Fruit fly (Drosophila melanogaster): ENCODE data around the gene Cpr35B.

Cpr35B gene

DNA sequence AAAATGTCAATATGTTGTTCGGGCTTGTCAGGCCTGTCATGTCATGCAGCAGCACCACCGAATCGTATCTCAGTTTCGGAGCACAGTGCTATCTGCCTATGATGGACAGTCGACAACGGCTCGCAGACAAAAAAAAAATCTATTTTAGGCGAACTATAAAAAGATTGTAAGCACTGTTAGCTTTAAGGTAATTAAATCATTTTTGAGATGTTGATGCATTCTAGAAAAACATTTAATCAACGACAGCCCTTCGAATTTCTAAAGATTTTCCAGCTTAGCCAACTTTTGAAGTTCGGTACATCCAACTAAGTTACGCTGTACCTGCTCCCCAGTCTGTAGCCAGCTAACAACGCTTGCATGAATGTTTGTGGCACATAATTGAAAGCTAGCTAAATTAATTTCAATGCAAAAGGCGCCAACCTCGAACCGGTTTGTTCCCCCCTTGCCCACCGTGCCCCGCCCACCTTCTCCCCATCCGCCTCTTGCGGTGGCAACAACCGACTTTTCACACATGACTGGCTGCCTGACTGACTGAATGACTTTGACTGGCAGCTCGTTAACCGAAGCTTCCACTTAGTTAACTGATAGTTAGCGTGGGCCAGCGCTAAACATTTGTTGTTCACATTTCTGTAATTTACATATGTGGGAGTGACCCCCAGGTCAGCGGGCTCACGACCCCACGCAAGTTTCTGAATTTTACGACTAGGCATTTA, 33.4 kb upstream of the Cpr35B start:
- peak; percentile 88 for TF ChIP-seq CG15336 (GFP tag; IDR thresholded peaks at IDR 0.05)
- no peak for TF ChIP-seq Ets21C (GFP tag; optimal IDR thresholded peaks at IDR 0.05)
- TF ChIP-seq CG8319 (GFP tag; optimal IDR thresholded peaks at IDR 0.05) = no peak
- no peak for TF ChIP-seq CG1621 (tag; optimal IDR thresholded peaks at IDR 0.05)
- no peak for TF ChIP-seq spab (GFP tag; optimal IDR thresholded peaks at IDR 0.05)
- TF ChIP-seq Eip75B (GFP tag; optimal IDR thresholded peaks at IDR 0.05) = peak; percentile 27
- TF ChIP-seq Hr38 (GFP tag; optimal IDR thresholded peaks at IDR 0.05) = no peak
- peak; percentile 51 for TF ChIP-seq CG3919 (GFP tag; optimal IDR thresholded peaks at IDR 0.05)
- TF ChIP-seq Met (GFP tag; optimal IDR thresholded peaks at IDR 0.05) = no peak
- no peak for TF ChIP-seq CG7368 (GFP tag; optimal IDR thresholded peaks at IDR 0.05)
- peak; percentile 13 for TF ChIP-seq CG6808 (GFP tag; optimal IDR thresholded peaks at IDR 0.05)
- TF ChIP-seq CG34406 (GFP tag; optimal IDR thresholded peaks at IDR 0.05) = no peak
- TF ChIP-seq Blimp-1 (GFP tag; optimal IDR thresholded peaks at IDR 0.05) = no peak
- TF ChIP-seq CG8632 (GFP tag; optimal IDR thresholded peaks at IDR 0.05) = no peak
- TF ChIP-seq net (GFP tag; optimal IDR thresholded peaks at IDR 0.05) = peak; percentile 41
- TF ChIP-seq ss (GFP tag; optimal IDR thresholded peaks at IDR 0.05) = peak; percentile 57 to 73
- TF ChIP-seq Hr4 (GFP tag; optimal IDR thresholded peaks at IDR 0.05) = peak; percentile 87
- TF ChIP-seq CG3032 (tag; optimal IDR thresholded peaks at IDR 0.05) = no peak
- peak; percentile 28; the same call in 1 of the 2 replicates for TF ChIP-seq CG11294 (GFP tag; IDR thresholded peaks at IDR 0.05)
- peak; percentile 52 for TF ChIP-seq OdsH (GFP tag; optimal IDR thresholded peaks at IDR 0.05)
- TF ChIP-seq CG11762 (GFP tag; optimal IDR thresholded peaks at IDR 0.05; ENCODE audit: insufficient read depth) = no peak
- no peak for TF ChIP-seq esn (GFP tag; optimal IDR thresholded peaks at IDR 0.05)
- no peak for TF ChIP-seq fkh (GFP tag; optimal IDR thresholded peaks at IDR 0.05)
- TF ChIP-seq CG16779 (tag; optimal IDR thresholded peaks at IDR 0.05) = no peak
- peak; percentile 75 for TF ChIP-seq CG4318 (GFP tag; optimal IDR thresholded peaks at IDR 0.05)
- TF ChIP-seq CG11902 (GFP tag; optimal IDR thresholded peaks at IDR 0.05) = no peak
- TF ChIP-seq vri (GFP tag; optimal IDR thresholded peaks at IDR 0.05) = no peak
- TF ChIP-seq Ets96B (tag; optimal IDR thresholded peaks at IDR 0.05) = peak; percentile 52
- peak; percentile 52 for TF ChIP-seq acj6 (GFP tag; optimal IDR thresholded peaks at IDR 0.05)
- TF ChIP-seq dac (GFP tag; optimal IDR thresholded peaks at IDR 0.05) = peak; percentile 73
- peak; percentile 20 for TF ChIP-seq CG9139 (GFP tag; optimal IDR thresholded peaks at IDR 0.05)
- peak; percentile 46 for TF ChIP-seq dsx (GFP tag; optimal IDR thresholded peaks at IDR 0.05; ENCODE audit: poor library complexity, severe bottlenecking)
- peak; percentile 53 for TF ChIP-seq CG6276 (GFP tag; optimal IDR thresholded peaks at IDR 0.05)
- TF ChIP-seq svp (GFP tag) = peak; percentile 59
- peak; percentile 21; the same call in 1 of the 2 replicates for TF ChIP-seq Gug (GFP tag; IDR thresholded peaks at IDR 0.05)
- peak; percentile 39 for TF ChIP-seq CG6792 (GFP tag; optimal IDR thresholded peaks at IDR 0.05)
- TF ChIP-seq lz (GFP tag; optimal IDR thresholded peaks at IDR 0.05) = peak; percentile 32
- no peak for TF ChIP-seq Smox (GFP tag; optimal IDR thresholded peaks at IDR 0.05)
- peak; percentile 13 for TF ChIP-seq Sox14 (GFP tag; optimal IDR thresholded peaks at IDR 0.05)
- TF ChIP-seq achi (GFP tag; optimal IDR thresholded peaks at IDR 0.05) = peak; percentile 57
- TF ChIP-seq CG8119 (GFP tag; IDR thresholded peaks at IDR 0.05) = peak; percentile 81
- peak; percentile 82 for TF ChIP-seq Eip78C (GFP tag)
- peak; percentile 63 for TF ChIP-seq pdm3 (GFP tag; optimal IDR thresholded peaks at IDR 0.05)
- peak in 1 of 2 experiments; percentile 41 for TF ChIP-seq salr (GFP tag; optimal IDR thresholded peaks at IDR 0.05)
- TF ChIP-seq topi (GFP tag; optimal IDR thresholded peaks at IDR 0.05) = peak; percentile 15
- TF ChIP-seq eg (GFP tag; IDR thresholded peaks at IDR 0.05) = peak; percentile 59; the same call in 2 of the 3 replicates
- TF ChIP-seq cyc (GFP tag; optimal IDR thresholded peaks at IDR 0.05) = no peak
- TF ChIP-seq CG31627 (GFP tag; optimal IDR thresholded peaks at IDR 0.05) = no peak
- no peak for TF ChIP-seq CG10631 (GFP tag; optimal IDR thresholded peaks at IDR 0.05)
- no peak for TF ChIP-seq Sox102F (GFP tag; optimal IDR thresholded peaks at IDR 0.05)
- TF ChIP-seq Lpt (GFP tag; optimal IDR thresholded peaks at IDR 0.05) = peak; percentile 66

Measured in whole organism, prepupa.